Fruit fly (Drosophila melanogaster) whole organism, adult: ENCODE results near the gene CG32276.

Source experiments
- CG11617 ChIP-seq: fragments of 200-800 bp; sonication (Bioruptor generic); optimal IDR thresholded peaks from 2 replicates; lab custom pipeline; 2017; ENCODE audit warnings: mild to moderate bottlenecking, missing biosample characterization, missing genetic modification reagents, missing genetic modification characterization
- CG12768 ChIP-seq: fragments of 200-800 bp; sonication (Bioruptor generic); optimal IDR thresholded peaks from 2 replicates; lab custom pipeline; 2017; ENCODE audit warnings: missing biosample characterization, missing genetic modification characterization, mild to moderate bottlenecking, moderate library complexity, missing genetic modification reagents
- CG14711 ChIP-seq: fragments of 200-800 bp; sonication (Bioruptor generic); optimal IDR thresholded peaks from 2 replicates; lab custom pipeline; 2018; ENCODE audit warnings: missing biosample characterization, mild to moderate bottlenecking, missing genetic modification characterization, moderate library complexity
- CG33017 ChIP-seq: fragments of 200-800 bp; sonication (Bioruptor generic); optimal IDR thresholded peaks from 2 replicates; lab custom pipeline; 2018; ENCODE audit warnings: missing biosample characterization, mild to moderate bottlenecking, missing genetic modification characterization, moderate library complexity
- CG5204 ChIP-seq: fragments of 200-800 bp; sonication (Bioruptor generic); optimal IDR thresholded peaks from 2 replicates; lab custom pipeline; 2016; ENCODE audit warnings: missing biosample characterization, missing genetic modification characterization
- CG7101 ChIP-seq: fragments of 200-800 bp; sonication (Bioruptor generic); optimal IDR thresholded peaks from 2 replicates; lab custom pipeline; 2018; ENCODE audit warnings: missing biosample characterization, mild to moderate bottlenecking, missing genetic modification characterization, moderate library complexity
- Clk ChIP-seq: fragments of 200-800 bp; sonication (Bioruptor generic); optimal IDR thresholded peaks from 2 replicates; lab custom pipeline; 2017; ENCODE audit warnings: missing biosample characterization, missing genetic modification characterization
- Crg-1 ChIP-seq: fragments of 200-800 bp; sonication (Bioruptor generic); optimal IDR thresholded peaks from 2 replicates; lab custom pipeline; 2016; ENCODE audit warnings: missing biosample characterization, missing genetic modification characterization
- bab1 ChIP-seq: fragments of 200-800 bp; sonication (Bioruptor generic); optimal IDR thresholded peaks from 3 replicates; lab custom pipeline; 2019; ENCODE audit warnings: missing biosample characterization, mild to moderate bottlenecking, missing genetic modification characterization, moderate library complexity
- cic ChIP-seq: fragments of 200-800 bp; sonication (Bioruptor generic); optimal IDR thresholded peaks from 2 replicates; lab custom pipeline; 2017; ENCODE audit warnings: missing biosample characterization, mild to moderate bottlenecking, missing genetic modification characterization, moderate library complexity
- cnc ChIP-seq, 2 experiments: fragments of >200 bp; optimal IDR thresholded peaks; 2 replicates each; lab custom pipeline; 2017
- kay ChIP-seq: fragments of 200-800 bp; sonication (Bioruptor generic); peaks from one replicate; lab custom pipeline; 2016; ENCODE audit warnings: missing biosample characterization, missing genetic modification characterization, borderline replicate concordance
- toe ChIP-seq: fragments of 200-800 bp; sonication (Bioruptor generic); optimal IDR thresholded peaks from 2 replicates; lab custom pipeline; 2016; ENCODE audit warnings: missing biosample characterization, missing genetic modification characterization

- TF ChIP-seq CG14711 (peak; percentile 94), CG11617 (GFP tag; lab: Kevin White, UChicago) (peak; percentile 86), CG12768 (GFP tag; lab: Kevin White, UChicago) (peak; percentile 87), kay (no peak), CG7101 (tag; lab: Kevin White, UChicago) (peak; percentile 94), Crg-1 (GFP tag; lab: Kevin White, UChicago) (peak; percentile 40), bab1 (GFP tag; lab: Kevin White, UChicago) (peak; percentile 87), CG33017 (tag; lab: Kevin White, UChicago) (peak; percentile 95), cnc (optimal IDR thresholded peaks at IDR 0.05; lab: Kevin White, UChicago) (no peak), CG5204 (GFP tag; lab: Kevin White, UChicago) (peak; percentile 46), cic (GFP tag; lab: Kevin White, UChicago) (peak; percentile 48), toe (GFP tag; lab: Kevin White, UChicago) (no peak), Clk (GFP tag; lab: Kevin White, UChicago) (peak; percentile 41)
Observed at dm6 chr3L:3194059-3194458, 4.8 kb downstream of the CG32276 start.
